Worm (Caenorhabditis elegans): ENCODE measurements around the gene nhr-288.

DNA sequence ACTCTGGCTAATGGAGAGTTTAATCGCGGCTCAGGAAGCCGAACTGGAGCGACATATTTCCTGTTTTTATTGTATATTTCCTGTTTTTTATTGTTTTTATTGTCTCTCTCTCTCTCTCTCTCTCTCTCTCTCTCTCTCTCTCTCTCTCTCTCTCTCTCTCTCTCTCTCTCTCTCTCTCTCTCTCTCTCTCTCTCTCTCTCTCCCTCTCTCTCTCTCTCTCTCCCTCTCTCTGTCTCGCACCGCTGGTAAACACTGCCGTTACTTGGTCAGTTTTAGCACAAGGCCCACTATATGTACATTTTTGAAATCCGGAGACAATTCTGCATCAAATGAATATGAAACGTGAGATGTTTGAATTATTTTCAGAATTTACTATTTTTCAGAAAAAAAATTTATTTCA, 48.3 kb upstream of the nhr-288 start:
- no peak for TF ChIP-seq ceh-13 (GFP tag; optimal IDR thresholded peaks at IDR 0.05)
- TF ChIP-seq pes-1 (GFP tag; IDR thresholded peaks at IDR 0.05): no peak
- TF ChIP-seq sea-1 (GFP tag; conservative IDR thresholded peaks at IDR 0.05): no peak
- no peak for TF ChIP-seq hnd-1 (tag; optimal IDR thresholded peaks at IDR 0.05)
- TF ChIP-seq tra-4 (tag; optimal IDR thresholded peaks at IDR 0.05): no peak
- no peak for TF ChIP-seq ama-1 (optimal IDR thresholded peaks at IDR 0.05)
